Fruit fly (Drosophila melanogaster): ENCODE results near the gene CG10969.

DNA sequence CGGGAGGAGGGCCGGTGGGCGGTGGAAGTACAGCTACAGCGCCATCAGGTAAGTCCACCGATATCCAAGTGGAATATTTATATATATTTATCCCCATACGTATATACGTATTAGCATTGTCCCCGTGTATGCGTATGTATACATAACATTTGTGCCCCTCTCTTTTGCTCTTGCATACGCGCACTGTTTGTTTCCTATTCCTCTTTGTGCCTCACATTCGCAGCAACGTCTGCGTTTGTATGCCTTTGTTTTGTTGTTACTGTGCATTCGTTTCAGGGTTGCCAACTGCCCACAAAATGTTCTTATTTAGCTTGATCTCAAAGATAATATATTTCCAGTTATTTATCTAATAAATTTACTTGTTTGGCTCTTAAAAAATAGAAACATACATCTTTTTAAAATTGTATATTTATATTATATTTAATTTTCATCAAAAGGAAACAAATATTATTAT is 25.4 kb upstream of the CG10969 start:
- no peak for TF ChIP-seq HLH4C (GFP tag; IDR thresholded peaks at IDR 0.05; ENCODE audit: partially characterized antibody)
- no peak for TF ChIP-seq abd-A (tag; optimal IDR thresholded peaks at IDR 0.05)
- no peak for TF ChIP-seq pita (GFP tag; optimal IDR thresholded peaks at IDR 0.05)
